Worm (Caenorhabditis elegans) whole organism, L4 larva: ENCODE results near the gene nhr-58.

ENCODE experiments used
- fos-1 ChIP-seq: fragments of 150-350 bp; optimal IDR thresholded peaks from 2 replicates; lab custom pipeline; 2014; ENCODE audit warnings: missing biosample characterization, missing genetic modification characterization
- pha-4 ChIP-seq, 2 experiments: fragments of 150-350 bp in 1 of 2; fragments of 200-800 bp in 1 of 2; sonication (Bioruptor generic) in 1 of 2; IDR thresholded peaks in 1 of 2; optimal IDR thresholded peaks in 1 of 2; 2 replicates each; pipeline versions ENCODE4 v1.3.6 to Lab custom; 2014 to 2022; ENCODE audit warnings: missing genetic modification characterization in 2 of 2, missing genetic modification reagents in 2 of 2, missing biosample characterization in 1 of 2, missing compliant biosample characterization in 1 of 2

DNA sequence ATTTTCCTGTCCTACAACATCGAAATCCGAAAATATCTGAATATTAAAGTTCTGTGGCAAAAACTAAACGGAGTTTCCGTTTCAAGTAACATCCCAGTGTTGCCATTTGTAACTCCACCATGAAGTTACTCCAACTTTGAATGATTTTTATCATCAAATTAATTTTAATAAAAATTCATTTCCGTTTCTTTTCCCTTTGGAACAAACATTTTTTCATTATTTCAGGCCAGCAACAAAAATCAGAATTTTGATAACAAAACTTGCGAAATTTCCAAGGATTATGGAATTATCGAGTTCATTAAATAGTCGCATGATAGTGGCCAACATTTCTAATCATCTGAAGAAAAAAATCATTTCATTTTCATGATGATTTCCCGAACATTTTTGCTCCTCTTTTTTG is 30.8 kb downstream of the nhr-58 start, which contains the start of gene C14C6.2:
- TF ChIP-seq pha-4 (GFP tag; IDR thresholded peaks at IDR 0.05; lab: Robert Waterston, UW) (no peak), pha-4 (tag; optimal IDR thresholded peaks at IDR 0.05; lab: Kevin White, UChicago) (no peak), fos-1 (tag; lab: Kevin White, UChicago) (no peak)
